Worm (Caenorhabditis elegans): ENCODE results near the gene F54B3.1.

The F54B3.1 gene

DNA sequence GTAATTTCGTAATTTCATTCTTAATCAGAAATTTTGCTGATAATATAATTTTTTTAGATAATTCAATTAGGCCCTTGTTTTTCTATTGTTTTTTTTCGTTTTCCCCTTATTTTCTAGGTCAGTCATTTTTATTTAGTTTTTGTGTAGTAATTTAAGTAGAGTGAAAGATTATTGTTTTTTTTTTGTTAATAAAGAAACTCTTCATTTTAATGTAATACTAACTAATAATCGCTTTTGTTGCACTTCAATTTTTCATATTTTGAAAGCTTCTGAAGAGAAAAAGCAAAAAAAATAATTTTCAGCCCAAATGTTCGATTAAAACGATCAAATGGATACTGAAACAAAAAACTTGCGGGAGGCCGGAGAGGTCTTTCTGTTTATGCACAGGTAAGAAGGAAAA lies at the start of gene F54B3.1:
Gene F54B3.1, plus strand, starts transcription at position 301 of the 400 bp plus-strand sequence.
- no peak for TF ChIP-seq unc-62 (GFP tag; optimal IDR thresholded peaks at IDR 0.05)

DNA sequence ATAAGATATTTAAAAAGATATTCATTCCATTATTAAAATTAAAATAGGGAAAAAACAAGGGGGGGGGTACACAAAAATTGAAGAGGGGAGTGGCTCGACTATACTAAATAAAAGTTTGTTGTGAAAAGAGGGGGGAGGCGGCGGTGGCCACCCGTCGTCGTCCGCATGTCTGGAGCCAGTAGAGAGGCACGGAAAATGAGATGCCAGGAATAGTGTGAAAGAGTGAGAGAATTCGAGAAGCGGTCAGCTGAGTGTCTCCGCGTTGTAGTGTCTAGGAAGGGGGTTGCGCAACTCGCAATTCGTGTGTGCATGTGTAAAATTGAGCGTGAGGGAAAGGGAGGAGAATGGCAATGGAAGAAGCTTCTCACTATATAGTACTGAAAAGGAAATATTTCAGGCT lies 48.8 kb upstream of the F54B3.1 start:
- no peak for TF ChIP-seq unc-62 (GFP tag; optimal IDR thresholded peaks at IDR 0.05)

DNA sequence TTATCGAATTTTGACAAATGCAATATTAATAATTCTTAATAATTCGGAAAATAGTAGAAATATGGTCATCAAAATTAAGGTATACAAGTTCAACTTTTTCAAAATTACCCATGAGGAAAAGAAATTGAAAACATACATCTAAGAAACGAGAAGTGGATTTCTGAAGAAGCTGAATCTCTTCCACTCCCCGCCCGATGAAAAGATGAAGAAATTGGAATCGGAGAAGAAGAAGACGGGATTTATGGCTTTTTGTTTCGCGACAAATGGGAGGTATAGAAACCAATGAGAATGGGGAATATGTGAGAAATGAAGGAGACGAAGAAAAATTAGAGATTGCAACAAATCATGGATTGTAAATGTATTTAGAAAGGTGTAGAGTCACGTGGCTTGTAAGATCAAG lies 48.0 kb upstream of the F54B3.1 start:
- TF ChIP-seq unc-62 (GFP tag; optimal IDR thresholded peaks at IDR 0.05) = no peak

DNA sequence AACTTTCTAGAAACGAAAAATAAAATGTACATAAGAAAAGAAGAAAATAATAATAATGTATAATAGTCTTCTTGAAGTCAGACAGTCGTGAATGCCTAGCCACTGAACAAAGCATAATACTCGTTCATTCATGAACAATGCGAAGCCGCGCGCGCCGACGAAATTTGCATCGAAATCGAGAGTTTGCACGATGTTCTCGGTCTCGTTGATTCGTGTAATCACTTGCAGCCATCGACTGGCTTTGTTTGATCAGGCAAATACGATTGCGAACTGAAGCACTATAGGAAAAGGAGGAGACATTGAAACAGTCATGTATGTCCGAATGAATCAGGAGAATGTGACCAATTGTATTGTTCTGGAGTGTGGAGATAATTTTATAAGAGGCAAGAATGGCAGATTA lies 47.3 kb upstream of the F54B3.1 start:
- TF ChIP-seq unc-62 (GFP tag; optimal IDR thresholded peaks at IDR 0.05) = no peak

DNA sequence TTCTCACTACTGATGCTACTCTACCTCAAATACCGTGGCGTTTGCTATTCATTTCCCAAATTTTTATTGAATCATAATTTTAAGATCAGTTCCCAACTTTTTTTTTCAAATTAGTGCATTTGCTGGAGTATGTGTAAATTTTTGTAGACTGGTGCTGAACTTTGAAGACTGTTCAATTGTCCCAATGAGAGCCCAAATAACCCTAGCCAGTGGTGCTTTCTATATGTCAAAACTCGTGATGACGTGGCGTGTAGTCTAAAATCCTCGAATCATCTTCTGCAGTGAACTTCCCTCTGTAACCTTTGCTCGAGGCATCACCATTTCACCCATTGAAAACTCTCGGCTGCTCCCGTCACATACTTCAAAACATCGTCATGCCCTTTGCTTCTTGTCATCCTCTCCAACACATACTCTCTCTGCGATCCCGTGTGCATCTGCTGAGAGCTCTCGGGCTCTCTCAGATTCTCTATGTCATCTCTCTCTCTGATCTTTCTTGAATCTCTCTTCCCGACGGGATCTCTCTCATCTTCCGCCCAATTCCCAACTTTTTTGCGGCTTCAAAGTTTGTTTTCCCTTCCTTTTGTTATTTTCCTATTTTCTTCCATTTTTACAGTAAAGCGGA lies 46.5 kb upstream of the F54B3.1 start:
- TF ChIP-seq unc-62 (GFP tag; optimal IDR thresholded peaks at IDR 0.05) = no peak

DNA sequence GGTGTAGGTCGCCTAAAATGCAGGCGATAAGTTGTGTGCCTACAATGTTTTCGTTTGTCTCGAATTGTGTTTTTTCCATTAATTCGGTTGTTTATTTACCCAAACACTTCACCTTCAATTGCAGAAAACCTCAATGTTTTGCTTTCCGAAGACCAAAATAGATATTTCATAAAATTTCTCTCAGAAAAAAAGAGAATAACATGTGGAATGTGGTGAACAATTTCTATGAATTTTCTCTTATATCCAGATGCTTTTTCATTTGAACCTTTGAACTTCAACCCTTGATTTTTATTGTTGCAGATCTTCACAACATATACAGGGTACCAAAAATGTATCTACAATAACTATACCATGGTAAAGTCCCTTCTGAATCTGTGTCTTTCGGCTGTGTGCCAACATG lies 44.6 kb upstream of the F54B3.1 start, which contains the start of gene T01E8.1:
Gene T01E8.1, plus strand, starts transcription at position 301 of the 400 bp plus-strand sequence.
- TF ChIP-seq unc-62 (GFP tag; optimal IDR thresholded peaks at IDR 0.05) = no peak

DNA sequence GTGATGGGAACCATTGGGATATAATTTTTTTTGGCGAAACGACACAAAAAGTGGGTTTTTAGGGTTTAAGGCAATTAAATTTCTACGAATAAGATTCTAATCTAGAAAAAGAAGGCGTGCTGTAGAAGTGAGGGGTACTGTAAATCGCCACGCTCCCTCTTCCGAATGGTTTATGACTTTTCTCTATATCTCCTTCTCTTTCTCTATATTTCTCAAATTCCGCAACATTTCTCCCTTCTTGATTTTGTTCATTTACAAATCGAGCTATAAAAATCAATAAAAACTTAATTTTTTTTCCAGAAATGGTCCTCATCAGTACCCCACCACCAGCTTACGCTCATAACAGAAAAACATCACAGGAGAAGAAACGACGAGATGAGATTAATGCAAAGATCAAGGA lies 32.9 kb upstream of the F54B3.1 start, which contains the start of gene ref-1:
Gene ref-1, plus strand, starts transcription at position 301 of the 400 bp plus-strand sequence.
- no peak for TF ChIP-seq unc-62 (GFP tag; optimal IDR thresholded peaks at IDR 0.05)

DNA sequence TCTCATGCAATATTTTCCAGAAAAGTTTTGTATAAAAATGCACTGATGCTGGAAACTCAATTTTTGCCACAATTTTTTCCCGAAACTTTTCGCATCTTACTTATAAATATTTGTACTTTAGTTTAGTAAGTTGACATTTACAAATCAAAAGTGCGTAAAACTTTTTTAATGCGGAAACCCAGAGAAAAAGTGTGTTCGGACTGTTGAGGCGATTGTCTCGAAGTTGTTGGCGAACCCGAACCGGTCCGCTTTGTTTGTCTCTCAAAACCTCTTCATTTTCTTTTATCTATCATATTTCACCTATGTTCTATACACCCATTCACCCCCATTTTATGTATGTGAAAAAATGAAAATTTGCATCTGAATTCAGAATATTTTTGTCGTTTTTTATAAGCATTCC lies 30.4 kb upstream of the F54B3.1 start:
- TF ChIP-seq unc-62 (GFP tag; optimal IDR thresholded peaks at IDR 0.05) = no peak

DNA sequence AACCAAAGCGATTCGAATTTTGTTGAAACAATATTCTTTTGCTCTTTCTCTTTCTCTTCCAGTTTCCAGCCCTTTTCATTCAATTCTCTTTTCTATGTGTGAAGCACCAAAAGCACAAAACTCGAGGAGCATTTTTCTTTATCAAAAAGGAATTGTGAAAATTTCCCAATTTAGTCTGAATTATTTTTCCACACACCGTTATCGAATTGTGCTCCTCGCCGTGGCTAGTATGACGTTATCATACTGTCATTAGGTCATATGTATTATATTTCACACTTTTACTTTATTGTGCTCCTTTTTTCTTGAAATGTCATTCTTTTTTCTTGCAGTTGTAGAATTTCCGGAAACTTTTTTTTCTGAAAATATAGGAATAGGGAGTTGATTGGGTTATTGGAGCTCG lies 29.4 kb upstream of the F54B3.1 start:
- no peak for TF ChIP-seq unc-62 (GFP tag; optimal IDR thresholded peaks at IDR 0.05)

DNA sequence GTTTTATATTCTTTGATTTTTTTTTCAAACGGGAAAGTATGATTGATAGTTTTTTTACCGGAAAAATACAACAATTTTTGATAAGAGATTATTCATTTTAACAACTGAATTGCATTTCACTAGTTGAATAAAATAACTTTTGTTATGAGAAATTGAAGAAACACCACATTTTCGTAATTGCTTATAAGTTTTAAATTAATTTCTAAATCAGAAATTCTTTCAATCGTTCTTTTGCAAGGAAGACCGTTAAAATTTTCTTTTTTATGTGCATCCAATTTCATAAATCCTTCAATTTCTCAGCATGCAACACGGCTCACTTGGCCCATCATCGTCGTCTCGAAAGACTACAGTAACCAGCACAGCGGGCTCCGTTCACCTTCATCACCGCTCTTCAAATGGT lies 28.5 kb upstream of the F54B3.1 start, which contains the start of gene plc-3:
Gene plc-3, plus strand, starts transcription at position 301 of the 400 bp plus-strand sequence.
- no peak for TF ChIP-seq unc-62 (GFP tag; optimal IDR thresholded peaks at IDR 0.05)

DNA sequence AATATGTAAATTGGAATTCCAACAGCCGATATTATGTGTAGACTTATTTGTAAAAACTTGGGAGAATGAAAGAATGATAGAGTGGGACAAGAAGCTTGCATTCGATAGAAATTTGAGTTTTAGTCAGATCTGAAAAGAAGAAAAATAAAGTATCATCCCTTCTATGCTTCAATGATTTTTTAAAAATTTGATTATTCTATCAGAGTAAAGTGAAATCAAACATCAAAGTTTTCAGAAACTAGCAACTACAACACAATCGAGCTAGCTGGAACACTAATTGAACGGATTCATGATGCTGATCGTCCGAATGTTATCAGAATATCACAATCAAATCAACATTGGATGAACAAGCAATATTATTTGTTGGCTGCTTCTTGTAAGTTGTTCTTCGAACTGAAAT lies 24.0 kb upstream of the F54B3.1 start, which contains the start of gene srh-135:
Gene srh-135, minus strand, starts transcription at position 101 of the 400 bp plus-strand sequence.
- no peak for TF ChIP-seq unc-62 (GFP tag; optimal IDR thresholded peaks at IDR 0.05)

DNA sequence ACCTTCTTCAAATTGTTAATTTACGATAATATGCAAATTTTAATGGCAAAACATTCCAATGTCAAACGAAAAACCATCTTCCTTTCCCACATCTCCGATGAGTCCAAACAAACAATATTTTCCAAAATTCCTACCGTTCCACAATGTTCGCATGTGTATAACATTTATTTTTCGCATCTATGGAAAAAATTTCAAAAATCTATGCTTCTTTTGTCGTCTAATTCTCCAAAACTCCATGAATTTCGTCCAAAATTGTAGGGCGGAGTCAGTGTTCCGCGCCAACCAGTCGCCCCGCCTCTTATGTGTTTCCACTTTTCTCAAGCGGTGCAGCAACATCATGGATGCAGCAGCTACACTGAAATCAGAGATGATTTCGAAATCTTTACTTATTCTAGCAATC lies 20.1 kb upstream of the F54B3.1 start, which contains the start of gene T01E8.8:
Gene T01E8.8, plus strand, starts transcription at position 301 of the 400 bp plus-strand sequence.
- TF ChIP-seq unc-62 (GFP tag; optimal IDR thresholded peaks at IDR 0.05) = no peak

DNA sequence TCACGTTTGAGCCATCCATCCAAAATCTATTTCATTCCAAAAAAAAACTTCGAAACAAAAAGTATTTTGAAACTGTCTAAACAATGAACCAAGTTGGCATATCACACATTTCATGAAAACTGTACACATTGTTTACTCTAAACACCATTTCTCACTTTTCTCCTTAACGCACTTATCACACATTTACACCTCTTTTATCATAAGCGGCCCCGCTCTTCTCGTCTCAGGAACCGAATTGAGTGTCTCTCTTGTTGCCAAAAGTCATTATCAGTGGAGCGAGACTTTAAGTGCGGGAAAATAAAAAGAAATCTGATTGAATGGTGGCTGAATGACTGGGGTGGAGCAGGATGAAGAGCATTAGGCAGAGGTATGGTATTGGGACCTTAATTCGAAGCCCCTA lies 19.2 kb upstream of the F54B3.1 start:
- TF ChIP-seq unc-62 (GFP tag; optimal IDR thresholded peaks at IDR 0.05) = no peak

DNA sequence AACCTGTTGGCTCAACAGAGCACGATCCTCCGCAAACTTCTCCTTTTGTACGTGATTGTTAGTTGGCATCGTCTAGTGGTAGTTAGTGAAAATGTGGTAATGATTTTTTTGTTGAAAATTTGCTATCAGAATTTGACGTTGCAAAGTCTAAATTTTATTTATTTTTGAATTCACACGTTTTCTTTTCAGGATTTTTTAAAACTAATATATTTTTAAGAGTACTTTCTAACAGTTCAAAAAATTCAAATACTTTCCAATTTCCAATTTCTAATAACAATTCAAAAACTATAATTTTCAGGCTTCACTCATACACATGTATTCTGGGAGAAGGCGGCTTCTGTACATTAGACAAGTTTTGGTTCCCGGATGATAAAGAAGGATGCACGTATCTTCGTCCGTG lies 16.7 kb upstream of the F54B3.1 start, which contains the start of gene ubxn-5:
Gene ubxn-5, minus strand, starts transcription at position 101 of the 400 bp plus-strand sequence.
- TF ChIP-seq unc-62 (GFP tag; optimal IDR thresholded peaks at IDR 0.05) = no peak

DNA sequence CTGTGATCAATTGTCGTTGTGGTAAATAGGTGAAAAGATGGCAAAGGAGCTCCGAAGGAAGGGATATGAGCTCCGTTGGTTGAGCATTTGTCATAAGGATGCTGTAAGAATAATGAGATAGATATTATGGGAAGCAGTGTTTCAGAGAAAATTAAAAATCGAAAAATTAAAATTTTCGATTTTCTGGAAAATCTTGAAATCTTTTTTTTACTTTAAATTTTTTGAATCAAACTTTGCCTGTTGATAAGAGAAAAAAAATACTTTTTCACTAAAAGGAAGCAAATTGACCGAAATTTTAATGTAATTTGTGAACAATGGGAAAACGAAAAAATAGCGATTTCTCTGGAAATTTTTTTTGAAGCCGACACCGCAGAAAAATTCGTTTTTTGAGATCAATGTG lies 11.5 kb upstream of the F54B3.1 start, which contains the start of gene mec-15:
Gene mec-15, minus strand, starts transcription at position 101 of the 400 bp plus-strand sequence.
- no peak for TF ChIP-seq unc-62 (GFP tag; optimal IDR thresholded peaks at IDR 0.05)

DNA sequence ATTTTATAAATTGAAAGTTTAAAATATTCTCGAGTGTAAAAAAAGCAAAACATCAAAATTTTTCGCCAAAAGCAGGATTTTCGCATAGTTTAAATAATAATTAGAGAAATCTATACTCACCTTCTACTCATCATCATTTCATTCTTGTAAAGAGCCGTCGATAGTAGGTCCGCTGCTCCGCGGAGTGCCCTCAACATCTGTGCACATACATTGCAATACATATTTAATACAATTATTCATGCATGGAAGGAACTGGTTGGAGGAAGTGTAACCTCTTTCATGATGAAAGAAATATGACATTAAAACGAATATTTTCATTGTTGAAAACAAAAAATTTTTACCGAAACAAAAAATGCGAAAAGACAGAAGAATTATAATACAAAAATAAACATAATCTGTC lies 8.8 kb upstream of the F54B3.1 start, which contains the start of gene mrps-14:
Gene mrps-14, minus strand, starts transcription at position 197 of the 400 bp plus-strand sequence.
- no peak for TF ChIP-seq unc-62 (GFP tag; optimal IDR thresholded peaks at IDR 0.05)

DNA sequence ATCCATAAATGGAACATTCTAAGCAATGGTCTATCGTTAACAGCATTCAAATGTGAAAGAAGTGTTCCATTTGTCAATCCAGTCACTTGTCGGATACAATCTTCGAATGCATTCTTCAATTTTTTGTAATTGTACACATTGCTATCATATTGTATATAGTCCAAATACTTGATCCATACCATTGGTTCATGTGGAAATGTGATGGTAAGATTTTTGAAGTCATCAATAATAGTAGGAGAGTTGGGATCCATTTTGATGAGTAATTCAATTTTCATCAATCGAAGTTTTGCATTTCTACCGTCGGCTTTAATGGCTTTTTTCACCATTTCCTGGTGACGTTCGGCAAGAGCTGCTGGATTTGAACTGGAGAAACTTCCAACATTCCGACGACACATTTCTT lies 5.5 kb upstream of the F54B3.1 start:
- TF ChIP-seq unc-62 (GFP tag; optimal IDR thresholded peaks at IDR 0.05) = no peak
